Fruit fly (Drosophila melanogaster) whole organism, embryonic: ENCODE measurements around the gene meso18E.

Source experiments
- Adf1 ChIP-seq: fragments of 200-800 bp; sonication (Bioruptor generic); IDR thresholded peaks from 2 replicates; pipeline ENCODE4 v1.3.6; 2022; ENCODE audit warnings: missing biosample characterization, missing genetic modification characterization
- Bgb ChIP-seq: fragments of 200-800 bp; sonication (Bioruptor generic); IDR thresholded peaks from 2 replicates; pipeline ENCODE4 v1.3.6; 2022; ENCODE audit warnings: missing biosample characterization, missing genetic modification characterization; ENCODE audit not compliant: partially characterized antibody
- CG12155 ChIP-seq: fragments of 200-800 bp; sonication (Bioruptor generic); optimal IDR thresholded peaks from 3 replicates; lab custom pipeline; 2016; ENCODE audit warnings: missing biosample characterization, missing genetic modification characterization
- CG13424 ChIP-seq: fragments of 200-800 bp; sonication (Bioruptor generic); optimal IDR thresholded peaks from 2 replicates; lab custom pipeline; 2019; ENCODE audit warnings: missing biosample characterization, mild to moderate bottlenecking, missing genetic modification characterization, moderate library complexity
- CG14014 ChIP-seq: fragments of 200-800 bp; sonication (Bioruptor generic); IDR thresholded peaks from 2 replicates; pipeline ENCODE4 v1.3.6; 2022; ENCODE audit warnings: missing biosample characterization, missing genetic modification characterization
- CG15601 ChIP-seq: fragments of 200-800 bp; sonication (Bioruptor generic); optimal IDR thresholded peaks from 3 replicates; lab custom pipeline; 2019; ENCODE audit warnings: missing biosample characterization, mild to moderate bottlenecking, missing genetic modification characterization, moderate library complexity
- CG1647 ChIP-seq: fragments of 200-800 bp; sonication (Bioruptor generic); optimal IDR thresholded peaks from 3 replicates; lab custom pipeline; 2016; ENCODE audit warnings: missing biosample characterization, missing genetic modification characterization
- CG17385 ChIP-seq: fragments of 200-800 bp; sonication (Bioruptor generic); optimal IDR thresholded peaks from 3 replicates; lab custom pipeline; 2018; ENCODE audit warnings: missing biosample characterization, mild to moderate bottlenecking, missing genetic modification characterization
- CG18262 ChIP-seq: fragments of 200-800 bp; optimal IDR thresholded peaks from 3 replicates; lab custom pipeline; 2019; ENCODE audit warnings: missing biosample characterization, mild to moderate bottlenecking, missing genetic modification characterization, moderate library complexity
- CG2116 ChIP-seq: fragments of 200-800 bp; sonication (Bioruptor generic); optimal IDR thresholded peaks from 3 replicates; lab custom pipeline; 2018; ENCODE audit warnings: missing biosample characterization, mild to moderate bottlenecking, missing genetic modification characterization
- CG2712 ChIP-seq: fragments of 200-800 bp; optimal IDR thresholded peaks from 3 replicates; lab custom pipeline; 2019; ENCODE audit warnings: missing biosample characterization, mild to moderate bottlenecking, missing genetic modification characterization, moderate library complexity
- CG30403 ChIP-seq: fragments of 200-800 bp; sonication (Bioruptor generic); optimal IDR thresholded peaks from 3 replicates; lab custom pipeline; 2016; ENCODE audit warnings: missing biosample characterization, missing genetic modification characterization
- CG3281 ChIP-seq: fragments of 200-800 bp; sonication (Bioruptor generic); optimal IDR thresholded peaks from 3 replicates; lab custom pipeline; 2017; ENCODE audit warnings: missing biosample characterization, mild to moderate bottlenecking, missing genetic modification characterization
- CG4617 ChIP-seq: fragments of 200-800 bp; sonication (Bioruptor generic); optimal IDR thresholded peaks from 3 replicates; lab custom pipeline; 2016; ENCODE audit warnings: missing biosample characterization, missing genetic modification characterization, borderline replicate concordance
- CG5180 ChIP-seq: fragments of 200-800 bp; sonication (Bioruptor generic); optimal IDR thresholded peaks from 3 replicates; lab custom pipeline; 2017; ENCODE audit warnings: missing biosample characterization, missing genetic modification characterization, mild to moderate bottlenecking, moderate library complexity, missing genetic modification reagents
- CG6854 ChIP-seq: fragments of 200-800 bp; sonication (Bioruptor generic); optimal IDR thresholded peaks from 3 replicates; lab custom pipeline; 2017; ENCODE audit warnings: missing biosample characterization, mild to moderate bottlenecking, missing genetic modification characterization
- CG7357 ChIP-seq: fragments of 200-800 bp; sonication (Bioruptor generic); IDR thresholded peaks from 3 replicates; pipeline ENCODE4 v1.3.6; 2022; ENCODE audit warnings: missing biosample characterization, missing genetic modification characterization
- Dll ChIP-seq: fragments of 200-800 bp; sonication (Bioruptor generic); IDR thresholded peaks from 4 replicates; pipeline ENCODE4 v1.3.6; 2022; ENCODE audit warnings: missing biosample characterization, missing genetic modification characterization; ENCODE audit not compliant: partially characterized antibody
- ERR ChIP-seq: fragments of 200-800 bp; sonication (Bioruptor generic); optimal IDR thresholded peaks from 2 replicates; lab custom pipeline; 2016; ENCODE audit warnings: missing biosample characterization, missing genetic modification characterization
- Hand ChIP-seq: fragments of 200-800 bp; sonication (Bioruptor generic); optimal IDR thresholded peaks from 2 replicates; lab custom pipeline; 2017; ENCODE audit warnings: mild to moderate bottlenecking, missing biosample characterization, missing genetic modification reagents, missing genetic modification characterization
- Hr51 ChIP-seq, 2 experiments: fragments of 200-800 bp; sonication (Bioruptor generic); optimal IDR thresholded peaks; 2 replicates in 1 of 2; 3 replicates in 1 of 2; lab custom pipeline; 2016 to 2018; ENCODE audit warnings: missing biosample characterization in 2 of 2, missing genetic modification characterization in 2 of 2, mild to moderate bottlenecking in 1 of 2, moderate library complexity in 1 of 2
- Lhr ChIP-seq: fragments of 200-800 bp; sonication (Bioruptor generic); optimal IDR thresholded peaks from 3 replicates; lab custom pipeline; 2017; ENCODE audit warnings: mild to moderate bottlenecking, missing biosample characterization, missing genetic modification reagents, missing genetic modification characterization
- Myb ChIP-seq: fragments of 200-800 bp; sonication (Bioruptor generic); optimal IDR thresholded peaks from 2 replicates; lab custom pipeline; 2016; ENCODE audit warnings: missing biosample characterization, missing genetic modification characterization
- NC2β ChIP-seq: fragments of 200-800 bp; sonication (Bioruptor generic); optimal IDR thresholded peaks from 2 replicates; lab custom pipeline; 2016; ENCODE audit warnings: missing biosample characterization, missing genetic modification characterization
- Pdp1 ChIP-seq, 2 experiments: fragments of 200-800 bp; sonication (Bioruptor generic); optimal IDR thresholded peaks; 3 replicates each; lab custom pipeline; 2016; ENCODE audit warnings: missing biosample characterization in 2 of 2, missing genetic modification characterization in 2 of 2, mild to moderate bottlenecking in 1 of 2, moderate library complexity in 1 of 2
- btn ChIP-seq: fragments of 200-800 bp; sonication (Bioruptor generic); optimal IDR thresholded peaks from 2 replicates; lab custom pipeline; 2016; ENCODE audit warnings: missing biosample characterization, missing genetic modification characterization
- cg ChIP-seq: fragments of 200-800 bp; sonication (Bioruptor generic); optimal IDR thresholded peaks from 3 replicates; lab custom pipeline; 2019; ENCODE audit warnings: missing biosample characterization, mild to moderate bottlenecking, missing genetic modification characterization, moderate library complexity
- chm ChIP-seq: fragments of 200-800 bp; sonication (Bioruptor generic); IDR thresholded peaks from 2 replicates; pipeline ENCODE4 v1.3.6; 2022; ENCODE audit warnings: missing biosample characterization, missing genetic modification characterization
- danr ChIP-seq: fragments of 200-800 bp; sonication (Bioruptor generic); IDR thresholded peaks from 2 replicates; pipeline ENCODE4 v1.3.6; 2022; ENCODE audit warnings: missing biosample characterization, missing genetic modification characterization
- dmrt11E ChIP-seq: fragments of 200-800 bp; sonication (Bioruptor generic); optimal IDR thresholded peaks from 3 replicates; lab custom pipeline; 2018; ENCODE audit warnings: missing biosample characterization, mild to moderate bottlenecking, missing genetic modification characterization, moderate library complexity
- grau ChIP-seq: fragments of 200-800 bp; optimal IDR thresholded peaks from 3 replicates; lab custom pipeline; 2019; ENCODE audit warnings: missing biosample characterization, mild to moderate bottlenecking, missing genetic modification characterization, moderate library complexity
- kay ChIP-seq: fragments of 200-800 bp; sonication (Bioruptor generic); optimal IDR thresholded peaks from 2 replicates; lab custom pipeline; 2016; ENCODE audit warnings: missing biosample characterization, missing genetic modification characterization
- knrl ChIP-seq: fragments of 200-800 bp; sonication (Bioruptor generic); IDR thresholded peaks from 3 replicates; pipeline ENCODE4 v1.3.6; 2022; ENCODE audit warnings: missing biosample characterization, missing genetic modification characterization; ENCODE audit not compliant: partially characterized antibody
- lilli ChIP-seq: fragments of 200-800 bp; sonication (Bioruptor generic); optimal IDR thresholded peaks from 3 replicates; lab custom pipeline; 2016; ENCODE audit warnings: missing biosample characterization, missing genetic modification characterization
- pho ChIP-seq: fragments of 200-800 bp; sonication (Bioruptor generic); optimal IDR thresholded peaks from 2 replicates; lab custom pipeline; 2016; ENCODE audit warnings: missing biosample characterization, missing genetic modification characterization
- phol ChIP-seq: fragments of 200-800 bp; sonication (Bioruptor generic); optimal IDR thresholded peaks from 3 replicates; lab custom pipeline; 2018; ENCODE audit warnings: missing biosample characterization, mild to moderate bottlenecking, missing genetic modification characterization, moderate library complexity
- row ChIP-seq: fragments of 200-800 bp; sonication (Bioruptor generic); IDR thresholded peaks from 3 replicates; pipeline ENCODE4 v1.3.6; 2022; ENCODE audit warnings: missing biosample characterization, missing genetic modification characterization
- scrt ChIP-seq: fragments of 200-800 bp; sonication (Bioruptor generic); optimal IDR thresholded peaks from 2 replicates; lab custom pipeline; 2018; ENCODE audit warnings: missing biosample characterization, mild to moderate bottlenecking, missing genetic modification characterization, moderate library complexity
- sd ChIP-seq: fragments of 200-800 bp; sonication (Bioruptor generic); optimal IDR thresholded peaks from 3 replicates; lab custom pipeline; 2018; ENCODE audit warnings: missing biosample characterization, mild to moderate bottlenecking, missing genetic modification characterization, moderate library complexity
- sug ChIP-seq: fragments of 200-800 bp; optimal IDR thresholded peaks from 2 replicates; lab custom pipeline; 2019; ENCODE audit warnings: missing biosample characterization, mild to moderate bottlenecking, missing genetic modification characterization, moderate library complexity
- tll ChIP-seq, 2 experiments: fragments of 200-800 bp in 1 of 2; fragments of >200 bp in 1 of 2; sonication (Bioruptor generic) in 1 of 2; optimal IDR thresholded peaks; 2 replicates each; lab custom pipeline; 2017 to 2019; ENCODE audit warnings: missing biosample characterization in 2 of 2, missing genetic modification characterization in 2 of 2, mild to moderate bottlenecking in 1 of 2, moderate library complexity in 1 of 2
- unc-4 ChIP-seq: fragments of 200-800 bp; sonication (Bioruptor generic); IDR thresholded peaks from 2 replicates; pipeline ENCODE4 v1.3.6; 2022; ENCODE audit warnings: missing biosample characterization, missing genetic modification characterization; ENCODE audit not compliant: partially characterized antibody
- unpg ChIP-seq: fragments of 200-800 bp; sonication (Bioruptor generic); optimal IDR thresholded peaks from 3 replicates; lab custom pipeline; 2018; ENCODE audit warnings: missing biosample characterization, mild to moderate bottlenecking, missing genetic modification characterization, moderate library complexity
- vfl ChIP-seq: fragments of 200-800 bp; sonication (Bioruptor generic); optimal IDR thresholded peaks from 2 replicates; lab custom pipeline; 2016; ENCODE audit warnings: missing biosample characterization, missing genetic modification characterization
- wek ChIP-seq: fragments of 200-800 bp; sonication (Bioruptor generic); optimal IDR thresholded peaks from 3 replicates; lab custom pipeline; 2018; ENCODE audit warnings: missing biosample characterization, mild to moderate bottlenecking, missing genetic modification characterization, moderate library complexity

meso18E gene

dm6 chrX:19683040-19683875, 29.6 kb downstream of the meso18E start, which contains the start of the genes dome and Ubqn (continued):
- TF ChIP-seq Hand (peak; percentile 30), CG18262 (tag; lab: Kevin White, UChicago) (peak; percentile 14), Dll (GFP tag; lab: Robert Waterston, UW) (peak; percentile 93), scrt (GFP tag; lab: Kevin White, UChicago) (peak; percentile 18), danr (0 out of 2 replicates have a peak, but pooled peaks have one; percentile 7), CG12155 (GFP tag; lab: Kevin White, UChicago) (peak; percentile 78), lilli (GFP tag; lab: Kevin White, UChicago) (peak; percentile 31), phol (tag; lab: Kevin White, UChicago) (peak; percentile 54), CG14014 (GFP tag; lab: Robert Waterston, UW) (peak; percentile 13; the same call in 1 of the 2 replicates), vfl (GFP tag; lab: Kevin White, UChicago) (no peak), CG5180 (GFP tag; lab: Kevin White, UChicago) (peak; percentile 23), CG7357 (GFP tag; lab: Robert Waterston, UW) (no peak), sug (tag; lab: Kevin White, UChicago) (peak; percentile 74), CG3281 (GFP tag; lab: Kevin White, UChicago) (no peak), unc-4 (GFP tag; lab: Robert Waterston, UW) (peak; percentile 90), CG30403 (GFP tag; lab: Kevin White, UChicago) (peak; percentile 17), chm (GFP tag; lab: Robert Waterston, UW) (peak; percentile 24; the same call in 1 of the 2 replicates), knrl (GFP tag; lab: Robert Waterston, UW) (peak; percentile 93), grau (peak; percentile 1), CG17385 (peak; percentile 44), unpg (GFP tag; lab: Kevin White, UChicago) (peak; percentile 7), btn (GFP tag; lab: Kevin White, UChicago) (no peak), Myb (peak; percentile 68), Hr51 (GFP tag; optimal IDR thresholded peaks at IDR 0.05; lab: Kevin White, UChicago) (no peak), pho (peak; percentile 13), CG2116 (GFP tag; lab: Kevin White, UChicago) (peak; percentile 93), kay (GFP tag; lab: Kevin White, UChicago) (peak; percentile 71), dmrt11E (tag; lab: Kevin White, UChicago) (peak; percentile 23), CG15601 (tag; lab: Kevin White, UChicago) (peak; percentile 36), Bgb (peak; percentile 88), tll (GFP tag; optimal IDR thresholded peaks at IDR 0.05; lab: Kevin White, UChicago) (peak; percentile 93 to 94), ERR (GFP tag; lab: Kevin White, UChicago) (no peak), CG13424 (tag; lab: Kevin White, UChicago) (peak; percentile 3), CG1647 (GFP tag; lab: Kevin White, UChicago) (no peak), Adf1 (GFP tag; lab: Robert Waterston, UW) (peak; percentile 28; the same call in 1 of the 2 replicates), CG6854 (GFP tag; lab: Kevin White, UChicago) (peak; percentile 49), cg (GFP tag; lab: Kevin White, UChicago) (peak; percentile 95), CG2712 (peak; percentile 37), row (GFP tag; lab: Robert Waterston, UW) (peak; percentile 56), Pdp1 (GFP tag; optimal IDR thresholded peaks at IDR 0.05; lab: Kevin White, UChicago) (peak in 1 of 2 experiments; percentile 36), wek (GFP tag; lab: Kevin White, UChicago) (peak; percentile 2), NC2β (peak; percentile 33), Lhr (peak; percentile 39), CG4617 (GFP tag; lab: Kevin White, UChicago) (peak; percentile 51), sd (no peak)
